Fruit fly (Drosophila melanogaster) whole organism, embryonic: Measurements from ENCODE around the gene Idh3b.

ENCODE experiments used
- Ada2b ChIP-seq: fragments of 200-800 bp; sonication (Bioruptor generic); IDR thresholded peaks from 2 replicates; pipeline ENCODE4 v1.3.6; 2022; ENCODE audit warnings: missing biosample characterization, missing genetic modification characterization
- Antp ChIP-seq: fragments of 200-800 bp; sonication (Bioruptor generic); optimal IDR thresholded peaks from 3 replicates; lab custom pipeline; 2016; ENCODE audit warnings: missing biosample characterization, missing genetic modification characterization
- B-H1 ChIP-seq: fragments of 200-800 bp; sonication (Bioruptor generic); IDR thresholded peaks from 3 replicates; pipeline ENCODE4 v1.3.6; 2022; ENCODE audit warnings: missing biosample characterization, missing genetic modification characterization
- Blimp-1 ChIP-seq: fragments of 200-800 bp; sonication (Bioruptor generic); optimal IDR thresholded peaks from 3 replicates; lab custom pipeline; 2018; ENCODE audit warnings: missing biosample characterization, missing genetic modification characterization, mild to moderate bottlenecking, moderate library complexity, missing genetic modification reagents
- CG10543 ChIP-seq: fragments of 200-800 bp; sonication (Bioruptor generic); optimal IDR thresholded peaks from 3 replicates; lab custom pipeline; 2017; ENCODE audit warnings: missing biosample characterization, mild to moderate bottlenecking, missing genetic modification characterization, moderate library complexity
- CG10654 ChIP-seq: fragments of 200-800 bp; sonication (Bioruptor generic); optimal IDR thresholded peaks from 2 replicates; lab custom pipeline; 2016; ENCODE audit warnings: missing biosample characterization, missing genetic modification characterization
- CG10979 ChIP-seq: fragments of 200-800 bp; sonication (Bioruptor generic); optimal IDR thresholded peaks from 2 replicates; lab custom pipeline; 2018; ENCODE audit warnings: missing biosample characterization, mild to moderate bottlenecking, missing genetic modification characterization, moderate library complexity
- CG11696 ChIP-seq: fragments of 200-800 bp; sonication (Bioruptor generic); IDR thresholded peaks from 2 replicates; pipeline ENCODE4 v1.3.6; 2022; ENCODE audit warnings: missing biosample characterization, missing genetic modification characterization
- CG1529 ChIP-seq: fragments of 200-800 bp; sonication (Bioruptor generic); optimal IDR thresholded peaks from 3 replicates; lab custom pipeline; 2018; ENCODE audit warnings: missing biosample characterization, missing genetic modification characterization
- CG1647 ChIP-seq: fragments of 200-800 bp; sonication (Bioruptor generic); optimal IDR thresholded peaks from 3 replicates; lab custom pipeline; 2016; ENCODE audit warnings: missing biosample characterization, missing genetic modification characterization
- CG17328 ChIP-seq: fragments of 200-800 bp; sonication (Bioruptor generic); IDR thresholded peaks from 2 replicates; pipeline ENCODE4 v1.3.6; 2022; ENCODE audit warnings: missing biosample characterization, missing genetic modification characterization
- CG17361 ChIP-seq: fragments of 200-800 bp; sonication (Bioruptor generic); IDR thresholded peaks from 3 replicates; pipeline ENCODE4 v1.3.6; 2022; ENCODE audit warnings: missing biosample characterization, missing genetic modification characterization
- CG3065 ChIP-seq: fragments of 200-800 bp; sonication (Bioruptor generic); optimal IDR thresholded peaks from 2 replicates; lab custom pipeline; 2016; ENCODE audit warnings: missing biosample characterization, missing genetic modification characterization
- CG32772 ChIP-seq: fragments of 200-800 bp; sonication (Bioruptor generic); IDR thresholded peaks from 2 replicates; pipeline ENCODE4 v1.3.6; 2022; ENCODE audit warnings: missing biosample characterization, missing genetic modification characterization
- CG33213 ChIP-seq: fragments of 200-800 bp; sonication (Bioruptor generic); optimal IDR thresholded peaks from 3 replicates; lab custom pipeline; 2016; ENCODE audit warnings: missing biosample characterization, missing genetic modification characterization
- CG4707 ChIP-seq: fragments of 200-800 bp; sonication (Bioruptor generic); optimal IDR thresholded peaks from 2 replicates; lab custom pipeline; 2018; ENCODE audit warnings: missing biosample characterization, mild to moderate bottlenecking, missing genetic modification characterization, moderate library complexity
- CG5245 ChIP-seq: fragments of 200-800 bp; sonication (Bioruptor generic); optimal IDR thresholded peaks from 3 replicates; lab custom pipeline; 2016; ENCODE audit warnings: missing biosample characterization, missing genetic modification characterization
- CG5953 ChIP-seq: fragments of 200-800 bp; sonication (Bioruptor generic); IDR thresholded peaks from 2 replicates; pipeline ENCODE4 v1.3.6; 2022; ENCODE audit warnings: missing biosample characterization, missing genetic modification characterization
- CG6683 ChIP-seq: fragments of 200-800 bp; sonication (Bioruptor generic); optimal IDR thresholded peaks from 2 replicates; lab custom pipeline; 2017; ENCODE audit warnings: missing biosample characterization, mild to moderate bottlenecking, missing genetic modification characterization, missing genetic modification reagents
- CG8290 ChIP-seq, 3 experiments: fragments of 200-800 bp; sonication (Bioruptor generic); optimal IDR thresholded peaks; 2 replicates each; lab custom pipeline; 2016 to 2019; ENCODE audit warnings: missing biosample characterization in 3 of 3, missing genetic modification characterization in 3 of 3, mild to moderate bottlenecking in 2 of 3, moderate library complexity in 1 of 3
- CG9609 ChIP-seq: fragments of 200-800 bp; sonication (Bioruptor generic); optimal IDR thresholded peaks from 3 replicates; lab custom pipeline; 2016; ENCODE audit warnings: missing biosample characterization, missing genetic modification characterization
- CTCF ChIP-seq: fragments of 200-800 bp; sonication (Bioruptor generic); optimal IDR thresholded peaks from 2 replicates; lab custom pipeline; 2017; ENCODE audit warnings: missing biosample characterization, mild to moderate bottlenecking, missing genetic modification characterization, moderate library complexity
- Drgx ChIP-seq: fragments of 200-800 bp; sonication (Bioruptor generic); IDR thresholded peaks from 2 replicates; pipeline ENCODE4 v1.3.6; 2022; ENCODE audit warnings: missing biosample characterization, missing genetic modification characterization
- Eip74EF ChIP-seq, 2 experiments: fragments of 200-800 bp in 1 of 2; fragments of >200 bp in 1 of 2; sonication (Bioruptor generic) in 1 of 2; optimal IDR thresholded peaks; 2 replicates each; lab custom pipeline; 2017 to 2019; ENCODE audit warnings: missing biosample characterization in 2 of 2, missing genetic modification characterization in 2 of 2, mild to moderate bottlenecking in 1 of 2, moderate library complexity in 1 of 2
- Elba2 ChIP-seq: fragments of 200-800 bp; sonication (Bioruptor generic); optimal IDR thresholded peaks from 3 replicates; lab custom pipeline; 2016; ENCODE audit warnings: missing biosample characterization, missing genetic modification characterization
- Fer1 ChIP-seq: fragments of 200-800 bp; sonication (Bioruptor generic); optimal IDR thresholded peaks from 2 replicates; lab custom pipeline; 2017; ENCODE audit warnings: missing biosample characterization, mild to moderate bottlenecking, missing genetic modification characterization
- H15 ChIP-seq: fragments of 200-800 bp; sonication (Bioruptor generic); IDR thresholded peaks from 3 replicates; pipeline ENCODE4 v1.3.6; 2022; ENCODE audit warnings: missing biosample characterization, missing genetic modification characterization
- H2.0 ChIP-seq: fragments of 200-800 bp; sonication (Bioruptor generic); IDR thresholded peaks from 2 replicates; pipeline ENCODE4 v1.3.6; 2022; ENCODE audit warnings: missing biosample characterization, missing genetic modification characterization
- Jarid2 ChIP-seq: fragments of 200-800 bp; sonication (Bioruptor generic); optimal IDR thresholded peaks from 3 replicates; lab custom pipeline; 2017; ENCODE audit warnings: mild to moderate bottlenecking, missing biosample characterization, missing genetic modification reagents, missing genetic modification characterization
- Myb ChIP-seq: fragments of 200-800 bp; sonication (Bioruptor generic); optimal IDR thresholded peaks from 2 replicates; lab custom pipeline; 2016; ENCODE audit warnings: missing biosample characterization, missing genetic modification characterization
- Nf-YB ChIP-seq: fragments of 200-800 bp; sonication (Bioruptor generic); optimal IDR thresholded peaks from 3 replicates; lab custom pipeline; 2019; ENCODE audit warnings: missing biosample characterization, mild to moderate bottlenecking, missing genetic modification characterization, moderate library complexity
- Oaz ChIP-seq: fragments of 200-800 bp; sonication (Bioruptor generic); IDR thresholded peaks from 2 replicates; pipeline ENCODE4 v1.3.6; 2022; ENCODE audit warnings: missing biosample characterization, missing genetic modification characterization
- Rfx ChIP-seq: fragments of 200-800 bp; sonication (Bioruptor generic); IDR thresholded peaks from 2 replicates; pipeline ENCODE4 v1.3.6; 2022; ENCODE audit warnings: missing biosample characterization, missing genetic modification characterization
- Rx ChIP-seq: fragments of 200-800 bp; sonication (Bioruptor generic); IDR thresholded peaks from 2 replicates; pipeline ENCODE4 v1.3.6; 2022; ENCODE audit warnings: missing biosample characterization, missing genetic modification characterization
- Vsx1 ChIP-seq: fragments of 200-800 bp; sonication (Bioruptor generic); optimal IDR thresholded peaks from 2 replicates; lab custom pipeline; 2017; ENCODE audit warnings: missing biosample characterization, mild to moderate bottlenecking, missing genetic modification characterization, missing genetic modification reagents
- az2 ChIP-seq: fragments of 200-800 bp; sonication (Bioruptor generic); optimal IDR thresholded peaks from 3 replicates; lab custom pipeline; 2016; ENCODE audit warnings: missing biosample characterization, missing genetic modification characterization
- chn ChIP-seq: fragments of 200-800 bp; sonication (Bioruptor generic); optimal IDR thresholded peaks from 2 replicates; lab custom pipeline; 2016; ENCODE audit warnings: missing biosample characterization, missing genetic modification characterization
- corto ChIP-seq: fragments of 200-800 bp; sonication (Bioruptor generic); optimal IDR thresholded peaks from 2 replicates; lab custom pipeline; 2016; ENCODE audit warnings: missing biosample characterization, mild to moderate bottlenecking, missing genetic modification characterization, moderate library complexity
- dan ChIP-seq: fragments of 200-800 bp; sonication (Bioruptor generic); IDR thresholded peaks from 2 replicates; pipeline ENCODE4 v1.3.6; 2022; ENCODE audit warnings: missing biosample characterization, missing genetic modification characterization
- dati ChIP-seq: fragments of 200-800 bp; sonication (Bioruptor generic); IDR thresholded peaks from 2 replicates; pipeline ENCODE4 v1.3.6; 2022; ENCODE audit warnings: missing biosample characterization, missing genetic modification characterization
- dmrt99B ChIP-seq: fragments of 200-800 bp; sonication (Bioruptor generic); optimal IDR thresholded peaks from 2 replicates; lab custom pipeline; 2018; ENCODE audit warnings: missing biosample characterization, mild to moderate bottlenecking, missing genetic modification characterization, moderate library complexity
- ewg ChIP-seq: fragments of 200-800 bp; sonication (Bioruptor generic); optimal IDR thresholded peaks from 3 replicates; lab custom pipeline; 2017; ENCODE audit warnings: mild to moderate bottlenecking, missing biosample characterization, missing genetic modification reagents, missing genetic modification characterization
- fd102C ChIP-seq: fragments of 200-800 bp; sonication (Bioruptor generic); optimal IDR thresholded peaks from 2 replicates; lab custom pipeline; 2018; ENCODE audit warnings: missing biosample characterization, mild to moderate bottlenecking, missing genetic modification characterization, moderate library complexity
- grau ChIP-seq: fragments of 200-800 bp; optimal IDR thresholded peaks from 3 replicates; lab custom pipeline; 2019; ENCODE audit warnings: missing biosample characterization, mild to moderate bottlenecking, missing genetic modification characterization, moderate library complexity
- jumu ChIP-seq: fragments of 200-800 bp; sonication (Bioruptor generic); optimal IDR thresholded peaks from 3 replicates; lab custom pipeline; 2016; ENCODE audit warnings: missing biosample characterization, missing genetic modification characterization
- ken ChIP-seq: fragments of 200-800 bp; sonication (Bioruptor generic); IDR thresholded peaks from 3 replicates; pipeline ENCODE4 v1.3.6; 2022; ENCODE audit warnings: missing biosample characterization, missing genetic modification characterization
- pho ChIP-seq: fragments of 200-800 bp; sonication (Bioruptor generic); optimal IDR thresholded peaks from 2 replicates; lab custom pipeline; 2016; ENCODE audit warnings: missing biosample characterization, missing genetic modification characterization
- pum ChIP-seq: fragments of 200-800 bp; sonication (Bioruptor generic); optimal IDR thresholded peaks from 2 replicates; lab custom pipeline; 2016; ENCODE audit warnings: missing biosample characterization, missing genetic modification characterization
- repo ChIP-seq: fragments of 200-800 bp; sonication (Bioruptor generic); optimal IDR thresholded peaks from 2 replicates; lab custom pipeline; 2016; ENCODE audit warnings: missing biosample characterization, missing genetic modification characterization
- zfh1 ChIP-seq: fragments of 200-800 bp; sonication (Bioruptor generic); IDR thresholded peaks from 3 replicates; pipeline ENCODE4 v1.3.6; 2022; ENCODE audit warnings: missing biosample characterization, missing genetic modification characterization

Gene Idh3b

dm6 chr3R:22026922-22027742 is 8.0 kb upstream of the Idh3b start, which contains the start of the genes Cchl and ND-42 (continued):
- TF ChIP-seq H15 (GFP tag; lab: Robert Waterston, UW) (peak; percentile 42; the same call in 1 of the 3 replicates), CG4707 (GFP tag; lab: Kevin White, UChicago) (no peak), Myb (peak; percentile 55), CG17328 (peak; percentile 69), Rx (GFP tag; lab: Robert Waterston, UW) (peak; percentile 27; the same call in 1 of the 2 replicates), ken (GFP tag; lab: Robert Waterston, UW) (no peak), Blimp-1 (GFP tag; lab: Kevin White, UChicago) (no peak), Nf-YB (peak; percentile 51), CG3065 (GFP tag; lab: Kevin White, UChicago) (peak; percentile 80), chn (GFP tag; lab: Kevin White, UChicago) (peak; percentile 81), CG5245 (GFP tag; lab: Kevin White, UChicago) (peak; percentile 66), Vsx1 (GFP tag; lab: Kevin White, UChicago) (no peak), Antp (GFP tag; lab: Kevin White, UChicago) (peak; percentile 72), CG10654 (GFP tag; lab: Kevin White, UChicago) (peak; percentile 79), zfh1 (GFP tag; lab: Robert Waterston, UW) (peak; percentile 48; the same call in 2 of the 3 replicates), dati (no peak), dan (GFP tag; lab: Robert Waterston, UW) (no peak), Jarid2 (no peak), CG1529 (GFP tag; lab: Kevin White, UChicago) (peak; percentile 67), CG11696 (GFP tag; lab: Robert Waterston, UW) (no peak), fd102C (GFP tag; lab: Kevin White, UChicago) (no peak), jumu (GFP tag; lab: Kevin White, UChicago) (peak; percentile 61), dmrt99B (no peak), H2.0 (GFP tag; lab: Robert Waterston, UW) (peak; percentile 26; the same call in 1 of the 2 replicates), pum (GFP tag; lab: Kevin White, UChicago) (peak; percentile 70), B-H1 (GFP tag; lab: Robert Waterston, UW) (peak; percentile 37; the same call in 2 of the 3 replicates), Eip74EF (GFP tag; optimal IDR thresholded peaks at IDR 0.05; lab: Kevin White, UChicago) (no peak), grau (tag; lab: Kevin White, UChicago) (peak; percentile 83), CG10543 (peak; percentile 88), corto (GFP tag; lab: Kevin White, UChicago) (peak; percentile 71), CG6683 (peak; percentile 48), Fer1 (GFP tag; lab: Kevin White, UChicago) (peak; percentile 74), ewg (peak; percentile 55), Elba2 (GFP tag; lab: Kevin White, UChicago) (no peak), CG5953 (no peak), repo (GFP tag; lab: Kevin White, UChicago) (peak; percentile 18), CG9609 (peak; percentile 45), CTCF (peak; percentile 48), CG10979 (tag; lab: Kevin White, UChicago) (peak; percentile 70), CG17361 (GFP tag; lab: Robert Waterston, UW) (peak; percentile 93), pho (GFP tag; lab: Kevin White, UChicago) (peak; percentile 57), Oaz (GFP tag; lab: Robert Waterston, UW) (no peak), Rfx (GFP tag; lab: Robert Waterston, UW) (peak; percentile 79), CG1647 (GFP tag; lab: Kevin White, UChicago) (peak; percentile 65), CG32772 (GFP tag; lab: Robert Waterston, UW) (peak; percentile 67), Ada2b (GFP tag; lab: Robert Waterston, UW) (peak; percentile 52), Drgx (GFP tag; lab: Robert Waterston, UW) (peak; percentile 62), CG33213 (GFP tag; lab: Kevin White, UChicago) (peak; percentile 49), CG8290 (GFP tag; optimal IDR thresholded peaks at IDR 0.05; lab: Kevin White, UChicago) (peak; percentile 93), CG8290 (tag; optimal IDR thresholded peaks at IDR 0.05; lab: Kevin White, UChicago) (peak; percentile 68 to 94), az2 (peak; percentile 81)
